Worm (Caenorhabditis elegans): Measurements from ENCODE around the gene mip-1.

DNA sequence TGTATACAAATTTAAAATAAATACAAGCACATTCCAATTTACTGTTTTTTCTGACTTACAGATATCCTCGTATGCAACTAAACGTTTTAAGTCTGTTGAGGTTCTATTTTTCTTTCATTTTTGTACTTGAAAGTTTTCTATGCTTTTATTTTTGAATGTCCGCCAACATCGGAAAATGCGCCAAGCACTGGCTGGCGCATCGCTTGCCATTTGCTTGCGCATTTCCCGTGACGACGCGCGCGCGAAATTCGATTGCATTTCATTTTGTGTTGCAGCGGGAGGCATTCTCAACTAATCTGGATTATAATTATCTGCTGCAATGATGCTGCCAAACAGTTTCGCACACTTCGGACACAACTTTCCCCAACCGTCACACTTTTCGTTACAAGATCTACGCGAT, 35.9 kb upstream of the mip-1 start, which contains the start of gene fbxl-2:
- peak; percentile 71 for TF ChIP-seq tbx-2 (tag; optimal IDR thresholded peaks at IDR 0.05)
- TF ChIP-seq K09A11.1 (tag; optimal IDR thresholded peaks at IDR 0.05; ENCODE audit: insufficient read depth) = no peak

All from whole organism, late embryonic.